Worm (Caenorhabditis elegans) whole organism, mixed stage, embryonic: ENCODE data around the gene elo-8.

Experiments used
- elt-1 ChIP-seq: sonication (generic microtip); optimal IDR thresholded peaks from 2 replicates; lab custom pipeline; 2017; ENCODE audit warnings: missing genetic modification characterization, mild to moderate bottlenecking, missing compliant biosample characterization, antibody characterized with exemption, moderate library complexity, borderline replicate concordance; ENCODE audit not compliant: insufficient read depth
- nhr-12 ChIP-seq: fragments of 150-350 bp; optimal IDR thresholded peaks from 2 replicates; lab custom pipeline; 2014; ENCODE audit warnings: missing biosample characterization, missing genetic modification characterization
- nhr-28 ChIP-seq: fragments of 150-350 bp; optimal IDR thresholded peaks from 2 replicates; lab custom pipeline; 2014; ENCODE audit warnings: missing biosample characterization, missing genetic modification characterization
- pha-4 ChIP-seq: fragments of 150-350 bp; optimal IDR thresholded peaks from 2 replicates; lab custom pipeline; 2018; ENCODE audit warnings: missing biosample characterization, missing genetic modification reagents, missing genetic modification characterization

DNA sequence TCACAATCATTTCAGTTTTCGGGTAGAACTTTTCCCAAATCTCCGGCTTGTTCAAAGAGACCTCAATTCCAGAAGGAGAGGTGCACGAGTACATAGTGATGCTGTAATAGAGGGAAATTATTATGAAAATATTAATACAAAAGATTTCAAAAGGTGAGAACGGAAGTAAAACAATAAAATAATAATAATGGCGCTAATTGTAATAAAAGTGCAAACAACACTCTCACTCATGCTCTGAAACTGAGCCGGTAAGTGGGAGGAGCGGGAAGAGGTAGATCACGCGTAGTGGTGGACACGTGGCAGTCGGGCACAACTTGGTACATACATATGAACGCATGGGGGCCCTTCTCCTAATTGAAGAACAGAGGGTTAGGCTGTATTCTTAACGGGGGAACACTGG is 4.8 kb downstream of the elo-8 start, which contains the start of gene tbx-37:
- no peak for TF ChIP-seq elt-1 (tag; lab: Kevin White, UChicago)
- no peak for TF ChIP-seq nhr-28 (tag; lab: Kevin White, UChicago)
- TF ChIP-seq nhr-12 (tag; lab: Kevin White, UChicago), result no peak
- TF ChIP-seq pha-4 (tag; lab: Kevin White, UChicago), result no peak
